Fruit fly (Drosophila melanogaster) whole organism, embryonic: Measurements from ENCODE around the gene eIF4E5.
A peak's percentile ranks its signal among the peaks of the same experiment; 100 is the strongest.

ENCODE experiments used
- ATbp ChIP-seq: fragments of 200-800 bp; sonication (Bioruptor generic); optimal IDR thresholded peaks from 2 replicates; lab custom pipeline; 2017; ENCODE audit warnings: missing biosample characterization, mild to moderate bottlenecking, missing genetic modification characterization, missing genetic modification reagents
- Atf3 ChIP-seq: fragments of 200-800 bp; sonication (Bioruptor generic); optimal IDR thresholded peaks from 3 replicates; lab custom pipeline; 2016; ENCODE audit warnings: missing biosample characterization, missing genetic modification characterization
- Blimp-1 ChIP-seq: fragments of 200-800 bp; sonication (Bioruptor generic); optimal IDR thresholded peaks from 3 replicates; lab custom pipeline; 2018; ENCODE audit warnings: missing biosample characterization, missing genetic modification characterization, mild to moderate bottlenecking, moderate library complexity, missing genetic modification reagents
- CG10431 ChIP-seq: fragments of 200-800 bp; sonication (Bioruptor generic); optimal IDR thresholded peaks from 3 replicates; lab custom pipeline; 2018; ENCODE audit warnings: missing biosample characterization, mild to moderate bottlenecking, missing genetic modification characterization
- CG10543 ChIP-seq: fragments of 200-800 bp; sonication (Bioruptor generic); optimal IDR thresholded peaks from 3 replicates; lab custom pipeline; 2017; ENCODE audit warnings: missing biosample characterization, mild to moderate bottlenecking, missing genetic modification characterization, moderate library complexity
- CG10959 ChIP-seq: fragments of 200-800 bp; sonication (Bioruptor generic); IDR thresholded peaks from 2 replicates; pipeline ENCODE4 v1.3.6; 2022; ENCODE audit warnings: missing biosample characterization, missing genetic modification characterization
- CG11560 ChIP-seq: fragments of 200-800 bp; sonication (Bioruptor generic); IDR thresholded peaks from 3 replicates; pipeline ENCODE4 v1.3.6; 2022; ENCODE audit warnings: missing biosample characterization, missing genetic modification characterization
- CG15514 ChIP-seq: fragments of 200-800 bp; sonication (Bioruptor generic); optimal IDR thresholded peaks from 3 replicates; lab custom pipeline; 2017; ENCODE audit warnings: missing biosample characterization, missing genetic modification characterization, mild to moderate bottlenecking, moderate library complexity, missing genetic modification reagents
- CG2889 ChIP-seq: fragments of 200-800 bp; sonication (Bioruptor generic); IDR thresholded peaks from 3 replicates; pipeline ENCODE4 v1.3.6; 2022; ENCODE audit warnings: missing biosample characterization, missing genetic modification characterization
- CG4360 ChIP-seq: fragments of 200-800 bp; sonication (Bioruptor generic); IDR thresholded peaks from 2 replicates; pipeline ENCODE4 v1.3.6; 2022; ENCODE audit warnings: missing biosample characterization, missing genetic modification characterization
- CG4730 ChIP-seq: fragments of 200-800 bp; sonication (Bioruptor generic); IDR thresholded peaks from 2 replicates; pipeline ENCODE4 v1.3.6; 2022; ENCODE audit warnings: missing biosample characterization, missing genetic modification characterization
- CG6813 ChIP-seq: fragments of 200-800 bp; sonication (Bioruptor generic); optimal IDR thresholded peaks from 2 replicates; lab custom pipeline; 2017; ENCODE audit warnings: missing biosample characterization, missing genetic modification characterization, mild to moderate bottlenecking, moderate library complexity, missing genetic modification reagents
- CG9215 ChIP-seq: fragments of 200-800 bp; sonication (Bioruptor generic); IDR thresholded peaks from 2 replicates; pipeline ENCODE4 v1.3.6; 2022; ENCODE audit warnings: missing biosample characterization, missing genetic modification characterization
- CG9437 ChIP-seq: fragments of 200-800 bp; sonication (Bioruptor generic); optimal IDR thresholded peaks from 2 replicates; lab custom pipeline; 2018; ENCODE audit warnings: missing biosample characterization, mild to moderate bottlenecking, missing genetic modification characterization
- CHES-1-like ChIP-seq: fragments of 200-800 bp; sonication (Bioruptor generic); optimal IDR thresholded peaks from 2 replicates; lab custom pipeline; 2016; ENCODE audit warnings: missing biosample characterization, missing genetic modification characterization
- D ChIP-seq, 2 experiments: fragments of 200-800 bp in 1 of 2; fragments of >200 bp in 1 of 2; sonication (Bioruptor generic) in 1 of 2; optimal IDR thresholded peaks; 2 replicates in 1 of 2; 3 replicates in 1 of 2; lab custom pipeline; 2017; ENCODE audit warnings: mild to moderate bottlenecking in 1 of 2, missing biosample characterization in 1 of 2, missing genetic modification characterization in 1 of 2, missing genetic modification reagents in 1 of 2
- D19A ChIP-seq: fragments of 200-800 bp; optimal IDR thresholded peaks from 3 replicates; lab custom pipeline; 2019; ENCODE audit warnings: missing biosample characterization, mild to moderate bottlenecking, missing genetic modification characterization, moderate library complexity
- E2f1 ChIP-seq: fragments of 200-800 bp; sonication (Bioruptor generic); IDR thresholded peaks from 2 replicates; pipeline ENCODE4 v1.3.6; 2022; ENCODE audit warnings: missing biosample characterization, missing genetic modification characterization
- H2.0 ChIP-seq: fragments of 200-800 bp; sonication (Bioruptor generic); IDR thresholded peaks from 2 replicates; pipeline ENCODE4 v1.3.6; 2022; ENCODE audit warnings: missing biosample characterization, missing genetic modification characterization
- HLH4C ChIP-seq: fragments of 200-800 bp; sonication (Bioruptor generic); IDR thresholded peaks from 3 replicates; pipeline ENCODE4 v1.3.6; 2022; ENCODE audit warnings: missing biosample characterization, missing genetic modification characterization; ENCODE audit not compliant: partially characterized antibody
- Mad ChIP-seq: fragments of 200-800 bp; sonication (Bioruptor generic); optimal IDR thresholded peaks from 2 replicates; lab custom pipeline; 2016; ENCODE audit warnings: missing biosample characterization, missing genetic modification characterization
- NK7.1 ChIP-seq: fragments of 200-800 bp; sonication (Bioruptor generic); optimal IDR thresholded peaks from 3 replicates; lab custom pipeline; 2016; ENCODE audit warnings: missing biosample characterization, missing genetic modification characterization
- Oaz ChIP-seq: fragments of 200-800 bp; sonication (Bioruptor generic); IDR thresholded peaks from 2 replicates; pipeline ENCODE4 v1.3.6; 2022; ENCODE audit warnings: missing biosample characterization, missing genetic modification characterization
- Pdp1 ChIP-seq, 2 experiments: fragments of 200-800 bp; sonication (Bioruptor generic); optimal IDR thresholded peaks; 3 replicates each; lab custom pipeline; 2016; ENCODE audit warnings: missing biosample characterization in 2 of 2, missing genetic modification characterization in 2 of 2, mild to moderate bottlenecking in 1 of 2, moderate library complexity in 1 of 2
- Tbp ChIP-seq: fragments of >200 bp; optimal IDR thresholded peaks from 2 replicates; lab custom pipeline; 2018; ENCODE audit warnings: missing biosample characterization, missing genetic modification characterization
- Vsx1 ChIP-seq: fragments of 200-800 bp; sonication (Bioruptor generic); optimal IDR thresholded peaks from 2 replicates; lab custom pipeline; 2017; ENCODE audit warnings: missing biosample characterization, mild to moderate bottlenecking, missing genetic modification characterization, missing genetic modification reagents
- ase ChIP-seq: fragments of 200-800 bp; sonication (Bioruptor generic); IDR thresholded peaks from 3 replicates; pipeline ENCODE4 v1.3.6; 2022; ENCODE audit warnings: missing biosample characterization, missing genetic modification characterization
- bigmax ChIP-seq: fragments of 200-800 bp; sonication (Bioruptor generic); optimal IDR thresholded peaks from 2 replicates; lab custom pipeline; 2018; ENCODE audit warnings: missing biosample characterization, mild to moderate bottlenecking, missing genetic modification characterization
- crol ChIP-seq: fragments of 200-800 bp; sonication (Bioruptor generic); IDR thresholded peaks from 2 replicates; pipeline ENCODE4 v1.3.6; 2022; ENCODE audit warnings: missing biosample characterization, missing genetic modification characterization
- danr ChIP-seq: fragments of 200-800 bp; sonication (Bioruptor generic); IDR thresholded peaks from 2 replicates; pipeline ENCODE4 v1.3.6; 2022; ENCODE audit warnings: missing biosample characterization, missing genetic modification characterization
- dmrt99B ChIP-seq: fragments of 200-800 bp; sonication (Bioruptor generic); optimal IDR thresholded peaks from 2 replicates; lab custom pipeline; 2018; ENCODE audit warnings: missing biosample characterization, mild to moderate bottlenecking, missing genetic modification characterization, moderate library complexity
- fd64A ChIP-seq: fragments of 200-800 bp; sonication (Bioruptor generic); optimal IDR thresholded peaks from 3 replicates; lab custom pipeline; 2018; ENCODE audit warnings: missing biosample characterization, mild to moderate bottlenecking, missing genetic modification characterization
- fu2 ChIP-seq: fragments of 200-800 bp; sonication (Bioruptor generic); optimal IDR thresholded peaks from 2 replicates; lab custom pipeline; 2016; ENCODE audit warnings: missing biosample characterization, missing genetic modification characterization
- grau ChIP-seq: fragments of 200-800 bp; optimal IDR thresholded peaks from 3 replicates; lab custom pipeline; 2019; ENCODE audit warnings: missing biosample characterization, mild to moderate bottlenecking, missing genetic modification characterization, moderate library complexity
- gsb-n ChIP-seq: fragments of 200-800 bp; sonication (Bioruptor generic); optimal IDR thresholded peaks from 3 replicates; lab custom pipeline; 2018; ENCODE audit warnings: missing biosample characterization, mild to moderate bottlenecking, missing genetic modification characterization
- gt ChIP-seq: fragments of 200-800 bp; sonication (Bioruptor generic); IDR thresholded peaks from 2 replicates; pipeline ENCODE4 v1.3.6; 2022; ENCODE audit warnings: missing biosample characterization, missing genetic modification characterization
- hth ChIP-seq: fragments of >200 bp; optimal IDR thresholded peaks from 2 replicates; lab custom pipeline; 2017; ENCODE audit warnings: inconsistent platforms
- lmd ChIP-seq: fragments of 200-800 bp; sonication (Bioruptor generic); IDR thresholded peaks from 2 replicates; pipeline ENCODE4 v1.3.6; 2022; ENCODE audit warnings: missing biosample characterization, missing genetic modification characterization
- mirr ChIP-seq: fragments of 200-800 bp; sonication (Bioruptor generic); optimal IDR thresholded peaks from 3 replicates; lab custom pipeline; 2018; ENCODE audit warnings: missing biosample characterization, mild to moderate bottlenecking, missing genetic modification characterization
- oc ChIP-seq: fragments of 200-800 bp; sonication (Bioruptor generic); optimal IDR thresholded peaks from 2 replicates; lab custom pipeline; 2018; ENCODE audit warnings: missing biosample characterization, mild to moderate bottlenecking, missing genetic modification characterization, moderate library complexity
- pb ChIP-seq: fragments of 200-800 bp; sonication (Bioruptor generic); optimal IDR thresholded peaks from 3 replicates; lab custom pipeline; 2016; ENCODE audit warnings: missing biosample characterization, missing genetic modification characterization
- pzg ChIP-seq: fragments of 200-800 bp; sonication (Bioruptor generic); optimal IDR thresholded peaks from 3 replicates; lab custom pipeline; 2018; ENCODE audit warnings: missing biosample characterization, mild to moderate bottlenecking, missing genetic modification characterization, moderate library complexity
- rib ChIP-seq: fragments of 200-800 bp; sonication (Bioruptor generic); IDR thresholded peaks from 2 replicates; pipeline ENCODE4 v1.3.6; 2022; ENCODE audit warnings: missing biosample characterization, missing genetic modification characterization
- run ChIP-seq: fragments of 200-800 bp; sonication (Bioruptor generic); optimal IDR thresholded peaks from 3 replicates; lab custom pipeline; 2018; ENCODE audit warnings: missing biosample characterization, mild to moderate bottlenecking, missing genetic modification characterization
- scrt ChIP-seq: fragments of 200-800 bp; sonication (Bioruptor generic); optimal IDR thresholded peaks from 2 replicates; lab custom pipeline; 2018; ENCODE audit warnings: missing biosample characterization, mild to moderate bottlenecking, missing genetic modification characterization, moderate library complexity
- slou ChIP-seq: fragments of 200-800 bp; sonication (Bioruptor generic); optimal IDR thresholded peaks from 3 replicates; lab custom pipeline; 2016; ENCODE audit warnings: missing biosample characterization, missing genetic modification characterization
- slp2 ChIP-seq: fragments of 200-800 bp; sonication (Bioruptor generic); optimal IDR thresholded peaks from 2 replicates; lab custom pipeline; 2016; ENCODE audit warnings: missing biosample characterization, missing genetic modification characterization
- toy ChIP-seq: fragments of 200-800 bp; sonication (Bioruptor generic); IDR thresholded peaks from 2 replicates; pipeline ENCODE4 v1.3.6; 2022; ENCODE audit warnings: missing biosample characterization, missing genetic modification characterization
- zen2 ChIP-seq: fragments of 200-800 bp; sonication (Bioruptor generic); IDR thresholded peaks from 3 replicates; pipeline ENCODE4 v1.3.6; 2022; ENCODE audit warnings: missing biosample characterization, missing genetic modification characterization; ENCODE audit not compliant: partially characterized antibody
- zfh1 ChIP-seq: fragments of 200-800 bp; sonication (Bioruptor generic); IDR thresholded peaks from 3 replicates; pipeline ENCODE4 v1.3.6; 2022; ENCODE audit warnings: missing biosample characterization, missing genetic modification characterization

The eIF4E5 gene

DNA sequence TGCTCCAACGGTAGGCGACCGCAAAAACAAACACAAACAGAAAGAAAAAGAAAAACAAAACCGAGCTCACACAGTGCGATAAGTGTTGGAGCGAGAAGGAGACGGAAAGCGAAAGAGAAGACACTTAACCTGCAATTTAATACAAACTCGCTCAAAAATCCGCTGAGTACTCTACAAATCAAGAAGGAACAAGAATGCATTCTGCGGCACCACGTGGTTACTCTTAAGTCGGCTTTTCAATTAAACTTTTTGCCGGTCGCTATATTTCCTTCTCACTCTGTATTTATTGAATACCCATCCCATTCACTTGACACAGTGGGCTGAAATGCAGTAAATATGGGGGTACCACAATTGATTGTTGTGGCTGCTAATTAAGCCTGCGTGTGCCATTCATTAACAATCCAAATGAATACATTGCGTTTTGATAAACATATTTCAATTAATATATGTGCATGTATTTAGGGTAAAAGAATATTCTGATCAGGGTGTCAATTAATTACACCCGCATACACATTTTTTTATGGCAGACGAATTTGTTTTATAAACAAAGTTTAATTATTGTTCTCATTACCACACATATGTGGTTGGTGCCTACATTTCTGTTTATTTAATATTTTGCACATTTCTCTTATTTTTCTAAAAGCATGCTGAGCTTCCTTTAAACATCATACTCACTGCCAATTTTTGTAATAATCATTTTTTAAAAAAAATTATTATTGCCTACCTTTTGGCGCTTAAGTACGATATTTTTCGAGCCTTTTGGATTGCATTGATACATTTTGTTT is 32.2 kb upstream of the eIF4E5 start (continued):
- TF ChIP-seq ATbp (GFP tag; lab: Kevin White, UChicago) (peak; percentile 26), pb (peak; percentile 33), zfh1 (no peak), CG2889 (GFP tag; lab: Robert Waterston, UW) (no peak), Pdp1 (GFP tag; optimal IDR thresholded peaks at IDR 0.05; lab: Kevin White, UChicago) (peak; percentile 15 to 23), danr (peak; percentile 20; the same call in 1 of the 2 replicates), CG10959 (GFP tag; lab: Robert Waterston, UW) (no peak), slp2 (GFP tag; lab: Kevin White, UChicago) (peak; percentile 13), gt (GFP tag; lab: Robert Waterston, UW) (no peak), CHES-1-like (GFP tag; lab: Kevin White, UChicago) (no peak), CG4730 (GFP tag; lab: Robert Waterston, UW) (no peak), run (tag; lab: Kevin White, UChicago) (peak; percentile 35), CG9215 (GFP tag; lab: Robert Waterston, UW) (no peak), lmd (peak; percentile 16; the same call in 1 of the 2 replicates), fu2 (GFP tag; lab: Kevin White, UChicago) (no peak), Oaz (GFP tag; lab: Robert Waterston, UW) (no peak), slou (GFP tag; lab: Kevin White, UChicago) (no peak), H2.0 (GFP tag; lab: Robert Waterston, UW) (no peak), NK7.1 (GFP tag; lab: Kevin White, UChicago) (no peak), bigmax (GFP tag; lab: Kevin White, UChicago) (peak; percentile 20), toy (no peak), grau (tag; lab: Kevin White, UChicago) (peak; percentile 27), mirr (GFP tag; lab: Kevin White, UChicago) (peak; percentile 43), CG10431 (GFP tag; lab: Kevin White, UChicago) (no peak), CG11560 (no peak), D (optimal IDR thresholded peaks at IDR 0.05; lab: Kevin White, UChicago) (no peak), D (GFP tag; optimal IDR thresholded peaks at IDR 0.05; lab: Kevin White, UChicago) (no peak), Mad (GFP tag; lab: Kevin White, UChicago) (no peak), scrt (no peak), CG15514 (GFP tag; lab: Kevin White, UChicago) (no peak), rib (no peak), crol (GFP tag; lab: Robert Waterston, UW) (no peak), gsb-n (tag; lab: Kevin White, UChicago) (no peak), Vsx1 (GFP tag; lab: Kevin White, UChicago) (peak; percentile 58), oc (tag; lab: Kevin White, UChicago) (no peak), CG6813 (GFP tag; lab: Kevin White, UChicago) (peak; percentile 16), Tbp (GFP tag; lab: Kevin White, UChicago) (no peak), ase (peak; percentile 7; the same call in 1 of the 3 replicates), E2f1 (GFP tag; lab: Robert Waterston, UW) (no peak), CG10543 (GFP tag; lab: Kevin White, UChicago) (no peak), Atf3 (GFP tag; lab: Kevin White, UChicago) (no peak), zen2 (GFP tag; lab: Robert Waterston, UW) (no peak), D19A (peak; percentile 20), hth (lab: Kevin White, UChicago) (no peak), pzg (GFP tag; lab: Kevin White, UChicago) (no peak), dmrt99B (tag; lab: Kevin White, UChicago) (peak; percentile 19), Blimp-1 (no peak), CG4360 (GFP tag; lab: Robert Waterston, UW) (no peak), CG9437 (GFP tag; lab: Kevin White, UChicago) (peak; percentile 69), fd64A (GFP tag; lab: Kevin White, UChicago) (peak; percentile 39), HLH4C (no peak)
